Fruit fly (Drosophila melanogaster) whole organism, prepupa: ENCODE results near the gene CG15922.

ENCODE experiments used
- CG11294 ChIP-seq: fragments of 200-800 bp; sonication (Bioruptor generic); IDR thresholded peaks from 2 replicates; pipeline ENCODE4 v1.3.6; 2022; ENCODE audit warnings: missing biosample characterization, missing genetic modification characterization
- Lpt ChIP-seq: fragments of 200-800 bp; sonication (Bioruptor generic); optimal IDR thresholded peaks from 3 replicates; lab custom pipeline; 2016; ENCODE audit warnings: missing biosample characterization, missing genetic modification characterization
- OdsH ChIP-seq: fragments of 200-800 bp; sonication (Bioruptor generic); optimal IDR thresholded peaks from 3 replicates; lab custom pipeline; 2016; ENCODE audit warnings: missing biosample characterization, missing genetic modification characterization
- cyc ChIP-seq: fragments of 200-800 bp; sonication (Bioruptor generic); optimal IDR thresholded peaks from 3 replicates; lab custom pipeline; 2016; ENCODE audit warnings: missing biosample characterization, missing genetic modification characterization
- net ChIP-seq: fragments of 200-800 bp; sonication (Bioruptor generic); optimal IDR thresholded peaks from 3 replicates; lab custom pipeline; 2016; ENCODE audit warnings: missing biosample characterization, missing genetic modification characterization
- svp ChIP-seq: fragments of 200-800 bp; sonication (Bioruptor generic); peaks from one replicate; lab custom pipeline; 2016; ENCODE audit warnings: missing biosample characterization, missing genetic modification characterization

- TF ChIP-seq net (GFP tag; lab: Kevin White, UChicago) (no peak), svp (GFP tag; lab: Kevin White, UChicago) (no peak), OdsH (GFP tag; lab: Kevin White, UChicago) (no peak), cyc (no peak), Lpt (no peak), CG11294 (GFP tag; lab: Robert Waterston, UW) (no peak)
These were observed 42.5 kb upstream of the CG15922 start for dm6 chr3R:20602599-20602998.
